Fruit fly (Drosophila melanogaster) Kc167 (cell line): Measurements from ENCODE around the gene CG3277.

Experiments
- Myc ChIP-seq: fragments of >200 bp; optimal IDR thresholded peaks from 2 replicates; lab custom pipeline; 2017; ENCODE audit warnings: missing external identifiers
- Sin3A ChIP-seq: fragments of >200 bp; optimal IDR thresholded peaks from 2 replicates; lab custom pipeline; 2018; ENCODE audit warnings: missing external identifiers
- h ChIP-seq: fragments of >200 bp; optimal IDR thresholded peaks from 3 replicates; lab custom pipeline; 2018; ENCODE audit warnings: missing external identifiers
- insv ChIP-seq: fragments of >200 bp; optimal IDR thresholded peaks from 3 replicates; lab custom pipeline; 2018; ENCODE audit warnings: missing external identifiers
- psq ChIP-seq: fragments of >200 bp; optimal IDR thresholded peaks from 2 replicates; lab custom pipeline; 2017; ENCODE audit warnings: missing external identifiers

dm6 chr2L:3307189-3307588 is 3.3 kb downstream of the CG3277 start:
- no peak for TF ChIP-seq psq (lab: Kevin White, UChicago)
- no peak for TF ChIP-seq Sin3A (lab: Kevin White, UChicago)
- no peak for TF ChIP-seq h
- no peak for TF ChIP-seq insv (lab: Kevin White, UChicago)
- TF ChIP-seq Myc (lab: Kevin White, UChicago), result no peak
